Worm (Caenorhabditis elegans): ENCODE results near the gene epg-9.

epg-9 gene

DNA sequence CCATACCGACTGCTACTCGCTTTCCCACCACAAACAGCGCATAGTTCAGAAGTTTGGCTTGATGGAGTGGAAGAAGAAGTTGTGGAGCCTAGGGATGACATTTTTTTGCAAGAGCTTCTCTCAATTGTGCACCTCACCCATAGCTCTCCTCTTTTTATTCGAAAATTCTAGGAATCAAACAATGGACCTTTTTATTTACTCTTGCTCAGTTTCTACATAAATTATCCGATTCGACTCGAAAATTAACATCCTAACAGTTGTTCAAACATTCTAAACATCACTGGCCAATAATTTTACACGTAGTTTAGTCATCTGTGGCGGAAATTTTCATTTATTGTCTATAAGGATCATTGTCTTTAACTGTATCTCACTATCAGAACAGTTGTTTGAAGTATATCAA, 19.5 kb upstream of the epg-9 start, which contains the start of gene nhr-242:
TSS of gene nhr-242 (minus strand) at position 101 of the 400 bp plus-strand sequence.
- TF ChIP-seq mdl-1 (tag; optimal IDR thresholded peaks at IDR 0.05): no peak
- TF ChIP-seq lsy-12 (tag; optimal IDR thresholded peaks at IDR 0.05): no peak
- no peak for TF ChIP-seq nhr-67 (tag; optimal IDR thresholded peaks at IDR 0.05)
- no peak for TF ChIP-seq zag-1 (tag; optimal IDR thresholded peaks at IDR 0.05)
- no peak for TF ChIP-seq ZK546.5 (tag; optimal IDR thresholded peaks at IDR 0.05)

DNA sequence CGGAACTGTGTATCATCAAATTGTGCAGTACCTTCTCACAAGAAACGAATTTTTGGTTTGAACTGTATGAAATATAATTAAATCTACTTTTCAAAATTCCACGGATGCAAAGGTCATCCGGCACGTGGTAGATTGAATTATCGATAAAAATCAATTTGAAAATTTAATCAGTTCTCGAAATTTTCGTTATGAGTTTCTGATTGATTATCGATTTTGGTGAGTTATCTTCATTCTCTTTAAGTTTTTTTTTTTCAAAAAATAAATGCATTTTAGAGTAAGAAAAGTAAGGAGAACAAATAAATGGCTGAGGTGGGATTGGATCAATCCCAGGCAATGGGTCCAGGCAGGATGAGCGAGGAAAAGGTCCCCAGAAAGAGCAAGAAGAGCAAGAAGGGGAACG, 3.5 kb upstream of the epg-9 start, which contains the start of gene Y69A2AR.47:
TSS of gene Y69A2AR.47 (plus strand) at position 301 of the 400 bp plus-strand sequence.
- TF ChIP-seq nhr-12 (tag; optimal IDR thresholded peaks at IDR 0.05) (no peak), mml-1 (tag; optimal IDR thresholded peaks at IDR 0.05) (no peak), pha-4 (tag; optimal IDR thresholded peaks at IDR 0.05) (no peak), nfya-1 (tag; optimal IDR thresholded peaks at IDR 0.05; ENCODE audit: insufficient read depth) (no peak), jun-1 (tag; optimal IDR thresholded peaks at IDR 0.05) (no peak), nhr-23 (tag; optimal IDR thresholded peaks at IDR 0.05) (no peak), nhr-67 (tag; optimal IDR thresholded peaks at IDR 0.05) (no peak), skn-1 (tag; optimal IDR thresholded peaks at IDR 0.05) (no peak), nhr-28 (tag; optimal IDR thresholded peaks at IDR 0.05) (no peak), unc-39 (tag; optimal IDR thresholded peaks at IDR 0.05) (no peak), lin-15B (tag; optimal IDR thresholded peaks at IDR 0.05) (no peak), eor-1 (tag; optimal IDR thresholded peaks at IDR 0.05) (no peak), aly-2 (tag; optimal IDR thresholded peaks at IDR 0.05) (no peak)

ce11 chrIV:2599634-2600033, 1.3 kb upstream of the epg-9 start:
- TF ChIP-seq sea-2 (GFP tag; optimal IDR thresholded peaks at IDR 0.05): peak; percentile 18
- peak; percentile 76 for TF ChIP-seq nhr-23 (tag; optimal IDR thresholded peaks at IDR 0.05)
- peak; percentile 86 for TF ChIP-seq nhr-25 (tag; optimal IDR thresholded peaks at IDR 0.05)
- peak; percentile 68 for TF ChIP-seq fkh-10 (GFP tag; optimal IDR thresholded peaks at IDR 0.05)
- peak; percentile 64 for TF ChIP-seq lin-39 (tag; optimal IDR thresholded peaks at IDR 0.05)
- TF ChIP-seq nhr-76 (tag; optimal IDR thresholded peaks at IDR 0.05): no peak
- no peak for TF ChIP-seq lsy-12 (tag; optimal IDR thresholded peaks at IDR 0.05)
- peak; percentile 51 for TF ChIP-seq R02D3.7 (tag; optimal IDR thresholded peaks at IDR 0.05)
- TF ChIP-seq jun-1 (tag; optimal IDR thresholded peaks at IDR 0.05): peak; percentile 87
- TF ChIP-seq eor-1 (tag; optimal IDR thresholded peaks at IDR 0.05): no peak
- TF ChIP-seq ceh-9 (tag; optimal IDR thresholded peaks at IDR 0.05): no peak
- peak; percentile 36 for TF ChIP-seq ztf-4 (tag; optimal IDR thresholded peaks at IDR 0.05)
- no peak for TF ChIP-seq egl-27 (tag; optimal IDR thresholded peaks at IDR 0.05)
- peak; percentile 76 for TF ChIP-seq pqm-1 (tag; optimal IDR thresholded peaks at IDR 0.05)
- no peak for TF ChIP-seq zag-1 (tag; optimal IDR thresholded peaks at IDR 0.05)
- no peak for TF ChIP-seq ZK546.5 (tag; optimal IDR thresholded peaks at IDR 0.05)
- no peak for TF ChIP-seq unc-39 (tag; optimal IDR thresholded peaks at IDR 0.05)
- peak; percentile 23 for TF ChIP-seq ceh-82 (tag; optimal IDR thresholded peaks at IDR 0.05)
- TF ChIP-seq skn-1 (tag; optimal IDR thresholded peaks at IDR 0.05): peak; percentile 27
- no peak for TF ChIP-seq nhr-237 (tag; optimal IDR thresholded peaks at IDR 0.05)
- TF ChIP-seq hmg-11 (tag; optimal IDR thresholded peaks at IDR 0.05): peak; percentile 92
- TF ChIP-seq nhr-12 (tag; optimal IDR thresholded peaks at IDR 0.05): no peak
- peak; percentile 44 for TF ChIP-seq tbx-2 (tag; optimal IDR thresholded peaks at IDR 0.05)
- TF ChIP-seq mdl-1 (tag; optimal IDR thresholded peaks at IDR 0.05): peak; percentile 42
- peak; percentile 8 for TF ChIP-seq elt-1 (tag; optimal IDR thresholded peaks at IDR 0.05)
- TF ChIP-seq nhr-43 (tag; optimal IDR thresholded peaks at IDR 0.05; ENCODE audit: poor library complexity, severe bottlenecking): peak; percentile 49
- no peak for TF ChIP-seq aly-2 (tag; optimal IDR thresholded peaks at IDR 0.05)
- TF ChIP-seq unc-62 (GFP tag; optimal IDR thresholded peaks at IDR 0.05): peak; percentile 40
- TF ChIP-seq egl-5 (tag; optimal IDR thresholded peaks at IDR 0.05): peak; percentile 67
- peak; percentile 79 for TF ChIP-seq lin-15B (tag; optimal IDR thresholded peaks at IDR 0.05)
- no peak for TF ChIP-seq mml-1 (tag; optimal IDR thresholded peaks at IDR 0.05)
- TF ChIP-seq nhr-77 (tag; optimal IDR thresholded peaks at IDR 0.05): no peak
- peak; percentile 64 for TF ChIP-seq elt-2 (tag; optimal IDR thresholded peaks at IDR 0.05)
- no peak for TF ChIP-seq elt-3 (tag; optimal IDR thresholded peaks at IDR 0.05)
- TF ChIP-seq daf-12 (tag; optimal IDR thresholded peaks at IDR 0.05): no peak
- TF ChIP-seq ztf-11 (tag; optimal IDR thresholded peaks at IDR 0.05): no peak
- TF ChIP-seq nhr-67 (tag; optimal IDR thresholded peaks at IDR 0.05): no peak
- TF ChIP-seq nhr-11 (tag; optimal IDR thresholded peaks at IDR 0.05): peak; percentile 1
- TF ChIP-seq ceh-16 (tag; optimal IDR thresholded peaks at IDR 0.05): no peak
- no peak for TF ChIP-seq nhr-28 (tag; optimal IDR thresholded peaks at IDR 0.05)
- peak; percentile 21 for TF ChIP-seq snpc-4 (tag; optimal IDR thresholded peaks at IDR 0.05)
- TF ChIP-seq ceh-28 (tag; optimal IDR thresholded peaks at IDR 0.05): peak; percentile 87
- TF ChIP-seq pha-4 (tag; optimal IDR thresholded peaks at IDR 0.05): peak; percentile 95
- TF ChIP-seq fos-1 (tag; optimal IDR thresholded peaks at IDR 0.05): peak; percentile 45
- TF ChIP-seq fkh-2 (tag; optimal IDR thresholded peaks at IDR 0.05): no peak
- peak; percentile 88 for TF ChIP-seq ama-1 (optimal IDR thresholded peaks at IDR 0.05)
- TF ChIP-seq nfya-1 (tag; optimal IDR thresholded peaks at IDR 0.05; ENCODE audit: insufficient read depth): peak; percentile 94

Measured in whole organism, L3 larva.